Worm (Caenorhabditis elegans) whole organism, midembryonic: ENCODE data around the gene srw-55.

Experiments
- T22C8.4 ChIP-seq: fragments of 200-800 bp; sonication (Bioruptor generic); IDR thresholded peaks from 2 replicates; pipeline ENCODE4 v1.3.6; 2022; ENCODE audit warnings: missing genetic modification characterization, missing compliant biosample characterization
- cog-1 ChIP-seq: sonication (generic microtip); optimal IDR thresholded peaks from 2 replicates; lab custom pipeline; 2016; ENCODE audit warnings: missing genetic modification characterization, missing compliant biosample characterization
- flt-1 ChIP-seq: fragments of 200-800 bp; sonication (Bioruptor generic); IDR thresholded peaks from 2 replicates; pipeline ENCODE4 v1.3.6; 2022; ENCODE audit warnings: missing genetic modification characterization, missing compliant biosample characterization
- ref-1 ChIP-seq: fragments of 200-800 bp; sonication (Bioruptor generic); conservative IDR thresholded peaks from 2 replicates; pipeline ENCODE4 v1.3.6; 2022; ENCODE audit warnings: missing genetic modification reagents, missing genetic modification characterization, missing compliant biosample characterization
- tab-1 ChIP-seq: fragments of 200-800 bp; sonication (Bioruptor generic); IDR thresholded peaks from 2 replicates; pipeline ENCODE4 v1.3.6; 2022; ENCODE audit warnings: missing genetic modification characterization, missing compliant biosample characterization
- ztf-29 ChIP-seq: fragments of 200-800 bp; sonication (Bioruptor generic); IDR thresholded peaks from 2 replicates; pipeline ENCODE4 v1.3.6; 2022; ENCODE audit warnings: missing genetic modification reagents, missing genetic modification characterization, missing compliant biosample characterization

DNA sequence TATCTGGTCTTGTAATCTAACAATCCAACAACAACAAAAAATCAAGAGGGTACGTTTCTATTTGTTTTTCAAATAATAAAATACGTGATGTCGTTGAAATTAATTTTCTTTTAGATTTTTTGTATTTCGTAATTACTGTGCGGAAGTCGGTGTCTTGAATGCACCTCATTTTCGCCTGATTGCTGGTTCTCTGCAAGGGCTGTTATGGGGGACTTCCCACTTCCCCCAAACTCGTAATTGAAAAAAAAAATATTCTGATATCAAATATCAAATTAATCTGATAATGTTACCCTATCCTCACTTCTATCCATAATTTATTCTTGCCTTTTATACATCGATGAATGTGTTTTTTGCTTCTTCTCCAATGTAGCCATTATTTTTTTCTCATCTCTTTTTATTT is 47.9 kb upstream of the srw-55 start, which contains the start of gene F36G9.15:
- TF ChIP-seq ztf-29 (GFP tag; lab: Robert Waterston, UW) (no peak), flt-1 (no peak), T22C8.4 (GFP tag; lab: Robert Waterston, UW) (no peak), tab-1 (no peak), cog-1 (tag; lab: Kevin White, UChicago) (no peak), ref-1 (no peak)
